Worm (Caenorhabditis elegans) whole organism, midembryonic: ENCODE results near the gene mif-1.

Experiments
- T22C8.4 ChIP-seq: fragments of 200-800 bp; sonication (Bioruptor generic); IDR thresholded peaks from 2 replicates; pipeline ENCODE4 v1.3.6; 2022; ENCODE audit warnings: missing genetic modification characterization, missing compliant biosample characterization
- cog-1 ChIP-seq: sonication (generic microtip); optimal IDR thresholded peaks from 2 replicates; lab custom pipeline; 2016; ENCODE audit warnings: missing genetic modification characterization, missing compliant biosample characterization
- flt-1 ChIP-seq: fragments of 200-800 bp; sonication (Bioruptor generic); IDR thresholded peaks from 2 replicates; pipeline ENCODE4 v1.3.6; 2022; ENCODE audit warnings: missing genetic modification characterization, missing compliant biosample characterization
- med-1 ChIP-seq: sonication (generic microtip); optimal IDR thresholded peaks from 2 replicates; lab custom pipeline; 2017; ENCODE audit warnings: missing genetic modification characterization, mild to moderate bottlenecking, missing compliant biosample characterization, antibody characterized with exemption, missing genetic modification reagents; ENCODE audit not compliant: insufficient read depth
- ref-1 ChIP-seq: fragments of 200-800 bp; sonication (Bioruptor generic); conservative IDR thresholded peaks from 2 replicates; pipeline ENCODE4 v1.3.6; 2022; ENCODE audit warnings: missing genetic modification reagents, missing genetic modification characterization, missing compliant biosample characterization
- ztf-23 ChIP-seq: fragments of 200-800 bp; sonication (Bioruptor generic); IDR thresholded peaks from 2 replicates; pipeline ENCODE4 v1.3.6; 2022; ENCODE audit warnings: missing genetic modification reagents, missing genetic modification characterization, missing compliant biosample characterization
- ztf-29 ChIP-seq: fragments of 200-800 bp; sonication (Bioruptor generic); IDR thresholded peaks from 2 replicates; pipeline ENCODE4 v1.3.6; 2022; ENCODE audit warnings: missing genetic modification reagents, missing genetic modification characterization, missing compliant biosample characterization

DNA sequence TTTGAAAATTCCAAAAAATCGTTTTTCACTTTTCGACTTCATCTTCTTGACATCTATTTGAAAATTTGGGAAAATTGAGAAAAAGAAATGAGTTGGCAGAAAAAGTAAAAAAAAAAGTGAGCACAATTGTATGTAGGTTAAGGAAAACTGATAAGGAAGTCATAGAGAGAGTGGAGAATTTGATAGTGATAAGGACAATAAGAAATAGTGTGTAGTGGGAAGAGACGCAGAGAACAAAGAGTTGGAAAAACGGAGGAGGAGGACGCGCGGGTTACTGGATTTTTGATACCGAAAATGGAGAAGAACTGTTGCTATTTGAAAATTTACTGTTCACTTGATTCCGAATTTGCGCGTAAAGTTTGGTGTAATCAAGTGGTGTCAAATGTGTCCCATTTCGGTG, 30.8 kb downstream of the mif-1 start, which contains the start of gene Y56A3A.6:
- TF ChIP-seq flt-1 (GFP tag; lab: Robert Waterston, UW) = no peak
- no peak for TF ChIP-seq med-1 (GFP tag; lab: Kevin White, UChicago)
- no peak for TF ChIP-seq cog-1 (tag; lab: Kevin White, UChicago)
- no peak for TF ChIP-seq T22C8.4
- no peak for TF ChIP-seq ztf-23
- no peak for TF ChIP-seq ztf-29 (GFP tag; lab: Robert Waterston, UW)
- TF ChIP-seq ref-1 (GFP tag; lab: Robert Waterston, UW) = no peak
